Fruit fly (Drosophila melanogaster) whole organism, embryonic: ENCODE data around the gene sxe2.
A peak's percentile ranks its signal among the peaks of the same experiment; 100 is the strongest.

Experiments used
- Atf-2 ChIP-seq: fragments of 200-800 bp; sonication (Bioruptor generic); optimal IDR thresholded peaks from 2 replicates; lab custom pipeline; 2016; ENCODE audit warnings: missing biosample characterization, missing genetic modification characterization
- CG10654 ChIP-seq: fragments of 200-800 bp; sonication (Bioruptor generic); optimal IDR thresholded peaks from 2 replicates; lab custom pipeline; 2016; ENCODE audit warnings: missing biosample characterization, missing genetic modification characterization
- CG11085 ChIP-seq: fragments of 200-800 bp; sonication (Bioruptor generic); IDR thresholded peaks from 2 replicates; pipeline ENCODE4 v1.3.6; 2022; ENCODE audit warnings: missing biosample characterization, missing genetic modification characterization
- CG11504 ChIP-seq: fragments of 200-800 bp; sonication (Bioruptor generic); optimal IDR thresholded peaks from 3 replicates; lab custom pipeline; 2019; ENCODE audit warnings: missing biosample characterization, mild to moderate bottlenecking, missing genetic modification characterization, moderate library complexity
- CG12219 ChIP-seq: fragments of 200-800 bp; sonication (Bioruptor generic); optimal IDR thresholded peaks from 3 replicates; lab custom pipeline; 2018; ENCODE audit warnings: missing biosample characterization, mild to moderate bottlenecking, missing genetic modification characterization
- CG12744 ChIP-seq: fragments of 200-800 bp; sonication (Bioruptor generic); optimal IDR thresholded peaks from 2 replicates; lab custom pipeline; 2016; ENCODE audit warnings: missing biosample characterization, missing genetic modification characterization
- CG15269 ChIP-seq: fragments of 200-800 bp; sonication (Bioruptor generic); optimal IDR thresholded peaks from 2 replicates; lab custom pipeline; 2018; ENCODE audit warnings: missing biosample characterization, mild to moderate bottlenecking, missing genetic modification characterization, moderate library complexity
- CG16813 ChIP-seq: fragments of 200-800 bp; sonication (Bioruptor generic); IDR thresholded peaks from 3 replicates; pipeline ENCODE4 v1.3.6; 2022; ENCODE audit warnings: missing biosample characterization, missing genetic modification characterization; ENCODE audit not compliant: partially characterized antibody
- CG17328 ChIP-seq: fragments of 200-800 bp; sonication (Bioruptor generic); IDR thresholded peaks from 2 replicates; pipeline ENCODE4 v1.3.6; 2022; ENCODE audit warnings: missing biosample characterization, missing genetic modification characterization
- CG17802 ChIP-seq: fragments of 200-800 bp; sonication (Bioruptor generic); optimal IDR thresholded peaks from 2 replicates; lab custom pipeline; 2018; ENCODE audit warnings: missing biosample characterization, mild to moderate bottlenecking, missing genetic modification characterization, moderate library complexity
- CG30431 ChIP-seq: fragments of 200-800 bp; sonication (Bioruptor generic); optimal IDR thresholded peaks from 2 replicates; lab custom pipeline; 2017; ENCODE audit warnings: missing biosample characterization, missing genetic modification characterization
- CG31224 ChIP-seq: fragments of 200-800 bp; sonication (Bioruptor generic); IDR thresholded peaks from 2 replicates; pipeline ENCODE4 v1.3.6; 2022; ENCODE audit warnings: missing biosample characterization, missing genetic modification characterization
- CG31441 ChIP-seq: fragments of 200-800 bp; sonication (Bioruptor generic); IDR thresholded peaks from 2 replicates; pipeline ENCODE4 v1.3.6; 2022; ENCODE audit warnings: missing biosample characterization, missing genetic modification characterization
- CG33213 ChIP-seq: fragments of 200-800 bp; sonication (Bioruptor generic); optimal IDR thresholded peaks from 3 replicates; lab custom pipeline; 2016; ENCODE audit warnings: missing biosample characterization, missing genetic modification characterization
- CG3407 ChIP-seq: fragments of 200-800 bp; sonication (Bioruptor generic); optimal IDR thresholded peaks from 2 replicates; lab custom pipeline; 2018; ENCODE audit warnings: missing biosample characterization, mild to moderate bottlenecking, missing genetic modification characterization
- CG4617 ChIP-seq: fragments of 200-800 bp; sonication (Bioruptor generic); optimal IDR thresholded peaks from 3 replicates; lab custom pipeline; 2016; ENCODE audit warnings: missing biosample characterization, missing genetic modification characterization, borderline replicate concordance
- CG5180 ChIP-seq: fragments of 200-800 bp; sonication (Bioruptor generic); optimal IDR thresholded peaks from 3 replicates; lab custom pipeline; 2017; ENCODE audit warnings: missing biosample characterization, missing genetic modification characterization, mild to moderate bottlenecking, moderate library complexity, missing genetic modification reagents
- CG7987 ChIP-seq: fragments of 200-800 bp; sonication (Bioruptor generic); optimal IDR thresholded peaks from 2 replicates; lab custom pipeline; 2018; ENCODE audit warnings: missing biosample characterization, mild to moderate bottlenecking, missing genetic modification characterization, moderate library complexity
- CG8924 ChIP-seq: fragments of 200-800 bp; optimal IDR thresholded peaks from 3 replicates; lab custom pipeline; 2019; ENCODE audit warnings: missing biosample characterization, mild to moderate bottlenecking, missing genetic modification characterization, moderate library complexity
- D ChIP-seq, 2 experiments: fragments of 200-800 bp in 1 of 2; fragments of >200 bp in 1 of 2; sonication (Bioruptor generic) in 1 of 2; optimal IDR thresholded peaks; 2 replicates in 1 of 2; 3 replicates in 1 of 2; lab custom pipeline; 2017; ENCODE audit warnings: mild to moderate bottlenecking in 1 of 2, missing biosample characterization in 1 of 2, missing genetic modification characterization in 1 of 2, missing genetic modification reagents in 1 of 2
- Dfd ChIP-seq, 2 experiments: fragments of >200 bp; optimal IDR thresholded peaks; 2 replicates each; lab custom pipeline; 2017; ENCODE audit warnings: missing biosample characterization in 2 of 2, missing genetic modification characterization in 2 of 2
- Dref ChIP-seq: fragments of 200-800 bp; sonication (Bioruptor generic); IDR thresholded peaks from 2 replicates; pipeline ENCODE4 v1.3.6; 2022; ENCODE audit warnings: missing biosample characterization, missing genetic modification characterization
- ERR ChIP-seq: fragments of 200-800 bp; sonication (Bioruptor generic); optimal IDR thresholded peaks from 2 replicates; lab custom pipeline; 2016; ENCODE audit warnings: missing biosample characterization, missing genetic modification characterization
- Myb ChIP-seq: fragments of 200-800 bp; sonication (Bioruptor generic); optimal IDR thresholded peaks from 2 replicates; lab custom pipeline; 2016; ENCODE audit warnings: missing biosample characterization, missing genetic modification characterization
- Ptx1 ChIP-seq: fragments of 200-800 bp; sonication (Bioruptor generic); IDR thresholded peaks from 2 replicates; pipeline ENCODE4 v1.3.6; 2022; ENCODE audit warnings: missing biosample characterization, missing genetic modification characterization
- Side ChIP-seq: fragments of 200-800 bp; sonication (Bioruptor generic); optimal IDR thresholded peaks from 2 replicates; lab custom pipeline; 2016; ENCODE audit warnings: missing biosample characterization, missing genetic modification characterization
- YL-1 ChIP-seq: fragments of 200-800 bp; sonication (Bioruptor generic); optimal IDR thresholded peaks from 3 replicates; lab custom pipeline; 2017; ENCODE audit warnings: missing biosample characterization, mild to moderate bottlenecking, missing genetic modification characterization
- ato ChIP-seq: fragments of 200-800 bp; sonication (Bioruptor generic); IDR thresholded peaks from 2 replicates; pipeline ENCODE4 v1.3.6; 2022; ENCODE audit warnings: missing biosample characterization, missing genetic modification characterization; ENCODE audit not compliant: partially characterized antibody
- caup ChIP-seq: fragments of 200-800 bp; sonication (Bioruptor generic); optimal IDR thresholded peaks from 3 replicates; lab custom pipeline; 2017; ENCODE audit warnings: missing biosample characterization, mild to moderate bottlenecking, missing genetic modification characterization, moderate library complexity; ENCODE audit not compliant: severe bottlenecking
- dm ChIP-seq: fragments of 200-800 bp; sonication (Bioruptor generic); optimal IDR thresholded peaks from 3 replicates; lab custom pipeline; 2016; ENCODE audit warnings: missing biosample characterization, missing genetic modification characterization
- dmrt11E ChIP-seq: fragments of 200-800 bp; sonication (Bioruptor generic); optimal IDR thresholded peaks from 3 replicates; lab custom pipeline; 2018; ENCODE audit warnings: missing biosample characterization, mild to moderate bottlenecking, missing genetic modification characterization, moderate library complexity
- dysf ChIP-seq: fragments of 200-800 bp; sonication (Bioruptor generic); IDR thresholded peaks from 3 replicates; pipeline ENCODE4 v1.3.6; 2022; ENCODE audit warnings: missing biosample characterization, missing genetic modification characterization
- ems ChIP-seq: fragments of 200-800 bp; sonication (Bioruptor generic); optimal IDR thresholded peaks from 3 replicates; lab custom pipeline; 2016; ENCODE audit warnings: missing biosample characterization, missing genetic modification characterization
- exex ChIP-seq: fragments of 200-800 bp; sonication (Bioruptor generic); optimal IDR thresholded peaks from 4 replicates; lab custom pipeline; 2018; ENCODE audit warnings: missing biosample characterization, mild to moderate bottlenecking, missing genetic modification characterization, moderate library complexity
- fd102C ChIP-seq: fragments of 200-800 bp; sonication (Bioruptor generic); optimal IDR thresholded peaks from 2 replicates; lab custom pipeline; 2018; ENCODE audit warnings: missing biosample characterization, mild to moderate bottlenecking, missing genetic modification characterization, moderate library complexity
- fd64A ChIP-seq: fragments of 200-800 bp; sonication (Bioruptor generic); optimal IDR thresholded peaks from 3 replicates; lab custom pipeline; 2018; ENCODE audit warnings: missing biosample characterization, mild to moderate bottlenecking, missing genetic modification characterization
- fd96Cb ChIP-seq: fragments of 200-800 bp; sonication (Bioruptor generic); optimal IDR thresholded peaks from 2 replicates; lab custom pipeline; 2018; ENCODE audit warnings: missing biosample characterization, mild to moderate bottlenecking, missing genetic modification characterization, moderate library complexity
- gfzf ChIP-seq: fragments of 200-800 bp; sonication (Bioruptor generic); optimal IDR thresholded peaks from 2 replicates; lab custom pipeline; 2016; ENCODE audit warnings: missing biosample characterization, mild to moderate bottlenecking, missing genetic modification characterization, moderate library complexity
- kah ChIP-seq: fragments of 200-800 bp; sonication (Bioruptor generic); optimal IDR thresholded peaks from 2 replicates; lab custom pipeline; 2018; ENCODE audit warnings: missing biosample characterization, mild to moderate bottlenecking, missing genetic modification characterization
- lilli ChIP-seq: fragments of 200-800 bp; sonication (Bioruptor generic); optimal IDR thresholded peaks from 3 replicates; lab custom pipeline; 2016; ENCODE audit warnings: missing biosample characterization, missing genetic modification characterization
- onecut ChIP-seq: fragments of 200-800 bp; sonication (Bioruptor generic); IDR thresholded peaks from 2 replicates; pipeline ENCODE4 v1.3.6; 2022; ENCODE audit warnings: missing biosample characterization, missing genetic modification characterization
- slp2 ChIP-seq: fragments of 200-800 bp; sonication (Bioruptor generic); optimal IDR thresholded peaks from 2 replicates; lab custom pipeline; 2016; ENCODE audit warnings: missing biosample characterization, missing genetic modification characterization
- sr ChIP-seq: fragments of 200-800 bp; sonication (Bioruptor generic); IDR thresholded peaks from 3 replicates; pipeline ENCODE4 v1.3.6; 2022; ENCODE audit warnings: missing biosample characterization, missing genetic modification characterization
- ssp ChIP-seq: fragments of 200-800 bp; sonication (Bioruptor generic); IDR thresholded peaks from 2 replicates; pipeline ENCODE4 v1.3.6; 2022; ENCODE audit warnings: missing biosample characterization, missing genetic modification characterization
- tll ChIP-seq, 2 experiments: fragments of 200-800 bp in 1 of 2; fragments of >200 bp in 1 of 2; sonication (Bioruptor generic) in 1 of 2; optimal IDR thresholded peaks; 2 replicates each; lab custom pipeline; 2017 to 2019; ENCODE audit warnings: missing biosample characterization in 2 of 2, missing genetic modification characterization in 2 of 2, mild to moderate bottlenecking in 1 of 2, moderate library complexity in 1 of 2
- unpg ChIP-seq: fragments of 200-800 bp; sonication (Bioruptor generic); optimal IDR thresholded peaks from 3 replicates; lab custom pipeline; 2018; ENCODE audit warnings: missing biosample characterization, mild to moderate bottlenecking, missing genetic modification characterization, moderate library complexity
- vvl ChIP-seq: fragments of 200-800 bp; sonication (Bioruptor generic); IDR thresholded peaks from 2 replicates; pipeline ENCODE4 v1.3.6; 2022; ENCODE audit warnings: missing biosample characterization, missing genetic modification characterization

The sxe2 gene

DNA sequence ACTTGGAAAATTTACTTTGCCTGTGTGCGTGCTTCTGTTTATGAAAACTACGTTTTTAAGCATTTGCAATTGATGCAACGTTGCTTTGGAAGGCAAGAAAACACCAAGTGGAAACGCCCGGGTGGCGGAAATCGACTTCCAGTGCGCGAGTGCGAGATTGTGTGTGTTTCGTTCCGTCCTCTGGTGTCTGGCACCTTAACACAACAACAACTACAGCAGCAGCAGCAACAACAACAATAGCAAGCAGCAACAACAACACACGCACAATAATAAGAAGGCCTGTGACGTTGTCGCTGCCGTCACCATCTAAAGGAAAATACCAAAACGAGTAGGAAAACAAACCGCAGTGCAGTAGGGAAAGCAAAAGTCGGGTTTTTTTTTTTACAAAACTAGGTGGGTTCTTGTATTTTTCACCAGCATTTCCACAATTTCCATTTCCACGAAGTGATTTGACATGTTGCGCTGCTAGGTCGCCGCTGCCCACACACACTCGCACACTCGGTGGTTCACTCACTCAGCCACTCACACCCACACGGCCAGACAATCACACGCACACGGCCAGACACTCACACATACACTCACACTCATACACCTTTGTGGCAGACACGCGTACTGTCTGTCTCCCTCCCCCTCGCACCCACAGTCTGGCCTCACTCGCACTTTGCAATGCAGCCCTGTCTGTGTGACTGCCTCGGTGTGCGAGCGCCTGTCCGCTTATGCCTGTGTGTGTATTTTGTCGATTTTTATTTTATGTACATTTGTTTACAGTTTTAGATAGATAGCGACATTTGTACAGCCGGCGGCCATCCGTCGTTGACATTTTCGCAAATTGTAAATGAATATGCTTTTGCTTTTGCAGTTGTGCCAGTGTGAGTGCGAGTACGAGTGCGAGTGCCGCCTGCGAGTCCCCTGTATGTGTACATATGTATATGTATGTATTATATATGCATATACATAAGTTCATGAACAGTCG, 15.9 kb downstream of the sxe2 start (continued):
- TF ChIP-seq caup (GFP tag; lab: Kevin White, UChicago) (peak; percentile 22), dm (GFP tag; lab: Kevin White, UChicago) (peak; percentile 59), slp2 (GFP tag; lab: Kevin White, UChicago) (no peak), Side (peak; percentile 61), CG5180 (GFP tag; lab: Kevin White, UChicago) (peak; percentile 8), dmrt11E (tag; lab: Kevin White, UChicago) (peak; percentile 20), ssp (no peak), Myb (GFP tag; lab: Kevin White, UChicago) (no peak), CG10654 (no peak), CG17328 (GFP tag; lab: Robert Waterston, UW) (peak; percentile 32; the same call in 1 of the 2 replicates), tll (GFP tag; optimal IDR thresholded peaks at IDR 0.05; lab: Kevin White, UChicago) (peak in 1 of 2 experiments; percentile 63), ato (GFP tag; lab: Robert Waterston, UW) (no peak), ERR (no peak), CG3407 (no peak), kah (GFP tag; lab: Kevin White, UChicago) (peak; percentile 25), Dref (peak; percentile 33; the same call in 1 of the 2 replicates), CG31441 (no peak), Ptx1 (0 out of 2 replicates have a peak, but pooled peaks have one; percentile 8), CG12744 (peak; percentile 45), fd102C (GFP tag; lab: Kevin White, UChicago) (no peak), CG8924 (tag; lab: Kevin White, UChicago) (peak; percentile 68), CG7987 (GFP tag; lab: Kevin White, UChicago) (peak; percentile 52), fd96Cb (tag; lab: Kevin White, UChicago) (no peak), fd64A (peak; percentile 4), exex (tag; lab: Kevin White, UChicago) (no peak), CG30431 (no peak), CG31224 (no peak), Dfd (GFP tag; optimal IDR thresholded peaks at IDR 0.05; lab: Kevin White, UChicago) (peak in 1 of 2 experiments; percentile 63), CG33213 (GFP tag; lab: Kevin White, UChicago) (no peak), Atf-2 (no peak), vvl (GFP tag; lab: Robert Waterston, UW) (peak; percentile 72; the same call in 1 of the 2 replicates), dysf (GFP tag; lab: Robert Waterston, UW) (0 out of 3 replicates have a peak, but pooled peaks have one; percentile 10), lilli (GFP tag; lab: Kevin White, UChicago) (no peak), gfzf (no peak), CG16813 (GFP tag; lab: Robert Waterston, UW) (no peak), unpg (GFP tag; lab: Kevin White, UChicago) (no peak), YL-1 (GFP tag; lab: Kevin White, UChicago) (peak; percentile 6), CG12219 (GFP tag; lab: Kevin White, UChicago) (no peak), onecut (GFP tag; lab: Robert Waterston, UW) (peak; percentile 54), CG15269 (no peak), sr (GFP tag; lab: Robert Waterston, UW) (peak; percentile 93), CG4617 (GFP tag; lab: Kevin White, UChicago) (peak; percentile 43), CG11085 (no peak), ems (GFP tag; lab: Kevin White, UChicago) (peak; percentile 4), D (optimal IDR thresholded peaks at IDR 0.05; lab: Kevin White, UChicago) (peak; percentile 78), D (GFP tag; optimal IDR thresholded peaks at IDR 0.05; lab: Kevin White, UChicago) (peak; percentile 7), CG17802 (peak; percentile 7), CG11504 (tag; lab: Kevin White, UChicago) (no peak)
